Fruit fly (Drosophila melanogaster): Measurements from ENCODE around the gene ND-B22.

ND-B22 gene

dm6 chr2L:13370762-13371161 is at the start of gene ND-B22 (continued):
- TF ChIP-seq exex (tag; optimal IDR thresholded peaks at IDR 0.05) (no peak), C15 (GFP tag; IDR thresholded peaks at IDR 0.05) (no peak), caup (GFP tag; optimal IDR thresholded peaks at IDR 0.05; ENCODE audit: severe bottlenecking) (peak; percentile 69), CG8388 (GFP tag; optimal IDR thresholded peaks at IDR 0.05) (no peak), CG8290 (GFP tag; optimal IDR thresholded peaks at IDR 0.05) (no peak), CG8290 (tag; optimal IDR thresholded peaks at IDR 0.05) (peak in 1 of 2 experiments; percentile 49), CTCF (GFP tag; optimal IDR thresholded peaks at IDR 0.05) (peak; percentile 8), Deaf1 (tag; optimal IDR thresholded peaks at IDR 0.05) (no peak), Lim3 (GFP tag; IDR thresholded peaks at IDR 0.05) (no peak), CG17359 (tag; optimal IDR thresholded peaks at IDR 0.05) (peak; percentile 25), schlank (tag; optimal IDR thresholded peaks at IDR 0.05) (no peak), fd96Cb (tag; optimal IDR thresholded peaks at IDR 0.05) (no peak), nom (GFP tag; optimal IDR thresholded peaks at IDR 0.05) (peak; percentile 37), ERR (GFP tag; optimal IDR thresholded peaks at IDR 0.05) (no peak), Side (GFP tag; optimal IDR thresholded peaks at IDR 0.05) (no peak), CG2678 (tag; optimal IDR thresholded peaks at IDR 0.05) (peak; percentile 28), Hmr (GFP tag; optimal IDR thresholded peaks at IDR 0.05) (peak; percentile 38), fu2 (GFP tag; optimal IDR thresholded peaks at IDR 0.05) (peak; percentile 25), Ravus (GFP tag; IDR thresholded peaks at IDR 0.05) (no peak), tll (GFP tag; optimal IDR thresholded peaks at IDR 0.05) (no peak), CG15696 (tag; optimal IDR thresholded peaks at IDR 0.05) (no peak), run (tag; optimal IDR thresholded peaks at IDR 0.05) (peak; percentile 12), CG31224 (GFP tag; IDR thresholded peaks at IDR 0.05) (no peak), CG7839 (tag; optimal IDR thresholded peaks at IDR 0.05) (peak; percentile 41), CG10147 (GFP tag; optimal IDR thresholded peaks at IDR 0.05) (peak; percentile 17), klu (GFP tag; IDR thresholded peaks at IDR 0.05) (no peak), CoRest (tag; optimal IDR thresholded peaks at IDR 0.05) (peak; percentile 6), Sin3A (optimal IDR thresholded peaks at IDR 0.05) (no peak), Chrac-16 (GFP tag; optimal IDR thresholded peaks at IDR 0.05) (peak; percentile 15), CG12299 (tag; optimal IDR thresholded peaks at IDR 0.05) (no peak), CG8089 (GFP tag; optimal IDR thresholded peaks at IDR 0.05) (no peak), salm (tag; optimal IDR thresholded peaks at IDR 0.05) (no peak), nerfin-1 (tag; optimal IDR thresholded peaks at IDR 0.05) (no peak), Sox100B (GFP tag; optimal IDR thresholded peaks at IDR 0.05) (no peak), dpn (GFP tag; optimal IDR thresholded peaks at IDR 0.05) (peak; percentile 38 to 51), lmd (GFP tag; IDR thresholded peaks at IDR 0.05) (no peak), CG4424 (GFP tag; optimal IDR thresholded peaks at IDR 0.05) (peak; percentile 26), sens (GFP tag) (peak; percentile 64), Doc2 (GFP tag; IDR thresholded peaks at IDR 0.05) (no peak), CG17328 (GFP tag; IDR thresholded peaks at IDR 0.05) (no peak), zfh2 (GFP tag; optimal IDR thresholded peaks at IDR 0.05) (peak; percentile 40), crol (GFP tag; IDR thresholded peaks at IDR 0.05) (no peak), Poxn (GFP tag; IDR thresholded peaks at IDR 0.05) (no peak), ssp (GFP tag; IDR thresholded peaks at IDR 0.05) (no peak), Rfx (GFP tag; IDR thresholded peaks at IDR 0.05) (peak; percentile 70), CG6765 (GFP tag; optimal IDR thresholded peaks at IDR 0.05) (no peak), luna (GFP tag; optimal IDR thresholded peaks at IDR 0.05) (no peak), repo (GFP tag; optimal IDR thresholded peaks at IDR 0.05) (peak; percentile 8), CG32772 (GFP tag; IDR thresholded peaks at IDR 0.05) (no peak), onecut (GFP tag; IDR thresholded peaks at IDR 0.05) (no peak), CG34422 (GFP tag; IDR thresholded peaks at IDR 0.05) (peak; percentile 35; the same call in 1 of the 3 replicates), CG10209 (GFP tag; optimal IDR thresholded peaks at IDR 0.05) (peak; percentile 33), grau (tag; optimal IDR thresholded peaks at IDR 0.05) (peak; percentile 43)

Data from whole organism, embryonic.